Worm (Caenorhabditis elegans): Measurements from ENCODE around the gene Y71H2AM.29.
A peak's percentile ranks its signal among the peaks of the same experiment; 100 is the strongest.

Y71H2AM.29 gene

ce11 chrIII:2805084-2805483 is 27.5 kb upstream of the Y71H2AM.29 start, which contains the start of gene Y71H2AM.3 (continued):
- TF ChIP-seq nhr-42 (GFP tag; IDR thresholded peaks at IDR 0.05) (no peak), hlh-30 (tag; optimal IDR thresholded peaks at IDR 0.05; ENCODE audit: insufficient read depth) (peak; percentile 26), F49E8.2 (tag; optimal IDR thresholded peaks at IDR 0.05; ENCODE audit: borderline replicate concordance) (no peak), arid-1 (GFP tag; conservative IDR thresholded peaks at IDR 0.05) (no peak), zip-11 (GFP tag; IDR thresholded peaks at IDR 0.05) (no peak), F44E2.7 (GFP tag; IDR thresholded peaks at IDR 0.05) (no peak)

DNA sequence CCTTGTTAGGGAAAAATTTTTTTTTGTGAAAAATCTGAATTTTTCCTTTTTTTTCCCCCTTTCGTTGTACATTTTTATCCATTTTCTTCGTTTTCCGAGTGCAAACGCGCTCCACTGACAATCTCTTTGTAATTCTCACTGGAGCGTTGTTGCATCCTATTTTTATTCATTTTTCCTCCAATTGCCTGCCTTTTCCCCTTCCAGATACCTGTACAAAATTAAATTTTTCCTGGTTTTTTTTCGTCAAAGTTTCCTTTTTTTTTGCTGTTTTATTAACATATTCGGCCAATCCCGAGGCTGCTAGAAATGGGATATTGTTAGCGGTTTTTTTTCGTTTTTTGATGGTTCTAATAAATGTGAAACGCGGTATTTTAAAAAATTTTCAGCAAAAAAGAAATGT is 21.2 kb upstream of the Y71H2AM.29 start:
- TF ChIP-seq mes-2 (tag; optimal IDR thresholded peaks at IDR 0.05; ENCODE audit: poor library complexity, severe bottlenecking) (no peak), rbr-2 (tag; optimal IDR thresholded peaks at IDR 0.05) (no peak), Y105C5A.15 (GFP tag; IDR thresholded peaks at IDR 0.05) (no peak), gei-8 (GFP tag; optimal IDR thresholded peaks at IDR 0.05) (peak; percentile 20), F26F4.8 (GFP tag; conservative IDR thresholded peaks at IDR 0.05) (no peak), aly-2 (tag; optimal IDR thresholded peaks at IDR 0.05) (no peak), D1046.2 (GFP tag; IDR thresholded peaks at IDR 0.05) (no peak), daf-12 (tag; optimal IDR thresholded peaks at IDR 0.05) (no peak), F10B5.3 (tag; optimal IDR thresholded peaks at IDR 0.05) (no peak), sdz-12 (GFP tag; optimal IDR thresholded peaks at IDR 0.05) (peak; percentile 43), nhr-237 (tag; optimal IDR thresholded peaks at IDR 0.05) (no peak), nhr-42 (GFP tag; IDR thresholded peaks at IDR 0.05) (0 out of 2 replicates have a peak, but pooled peaks have one; percentile 31), ZK337.2 (GFP tag; IDR thresholded peaks at IDR 0.05) (no peak), jun-1 (tag; optimal IDR thresholded peaks at IDR 0.05) (no peak), spr-1 (tag; optimal IDR thresholded peaks at IDR 0.05) (no peak), skn-1 (tag; optimal IDR thresholded peaks at IDR 0.05) (no peak), ceh-44 (GFP tag; IDR thresholded peaks at IDR 0.05) (no peak), lin-1 (GFP tag; IDR thresholded peaks at IDR 0.05) (no peak; the same call in 1 of the 2 replicates), mxl-2 (GFP tag; conservative IDR thresholded peaks at IDR 0.05) (no peak), tag-97 (GFP tag; IDR thresholded peaks at IDR 0.05) (no peak), T26A8.4 (GFP tag; IDR thresholded peaks at IDR 0.05) (no peak), daf-8 (GFP tag; IDR thresholded peaks at IDR 0.05) (no peak), lin-29 (GFP tag; IDR thresholded peaks at IDR 0.05) (no peak), ces-1 (GFP tag; optimal IDR thresholded peaks at IDR 0.05) (no peak), nhr-77 (tag; optimal IDR thresholded peaks at IDR 0.05) (no peak), F37D6.2 (tag; optimal IDR thresholded peaks at IDR 0.05) (no peak), F44E2.7 (GFP tag; IDR thresholded peaks at IDR 0.05) (no peak), lin-38 (GFP tag; IDR thresholded peaks at IDR 0.05) (peak; percentile 82), pha-4 (GFP tag; IDR thresholded peaks at IDR 0.05) (peak; percentile 25; the same call in 1 of the 2 replicates), pha-4 (tag; optimal IDR thresholded peaks at IDR 0.05) (no peak), Y48G9A.11 (GFP tag; IDR thresholded peaks at IDR 0.05) (no peak), mdt-29 (GFP tag; IDR thresholded peaks at IDR 0.05) (no peak), nhr-102 (tag; optimal IDR thresholded peaks at IDR 0.05) (peak; percentile 22), R02D3.7 (tag; optimal IDR thresholded peaks at IDR 0.05) (no peak), egl-27 (tag; optimal IDR thresholded peaks at IDR 0.05) (no peak), dmd-6 (GFP tag; IDR thresholded peaks at IDR 0.05) (no peak), php-3 (GFP tag; IDR thresholded peaks at IDR 0.05) (no peak), saeg-2 (GFP tag; IDR thresholded peaks at IDR 0.05) (no peak), cey-2 (tag; optimal IDR thresholded peaks at IDR 0.05; ENCODE audit: borderline replicate concordance, insufficient read depth) (no peak), daf-16 (GFP tag; optimal IDR thresholded peaks at IDR 0.05) (peak in 1 of 2 experiments; percentile 31), daf-16 (tag; optimal IDR thresholded peaks at IDR 0.05) (peak; percentile 23), lsy-2 (tag; optimal IDR thresholded peaks at IDR 0.05) (peak in 1 of 2 experiments; percentile 49), egl-43 (GFP tag; IDR thresholded peaks at IDR 0.05) (peak; percentile 40; the same call in 1 of the 2 replicates), nhr-11 (tag; optimal IDR thresholded peaks at IDR 0.05) (no peak), madf-9 (GFP tag; conservative IDR thresholded peaks at IDR 0.05) (no peak), dpl-1 (GFP tag; optimal IDR thresholded peaks at IDR 0.05) (no peak)

Measured in whole organism, L4 larva.